Worm (Caenorhabditis elegans): ENCODE results near the gene tiar-1.

DNA sequence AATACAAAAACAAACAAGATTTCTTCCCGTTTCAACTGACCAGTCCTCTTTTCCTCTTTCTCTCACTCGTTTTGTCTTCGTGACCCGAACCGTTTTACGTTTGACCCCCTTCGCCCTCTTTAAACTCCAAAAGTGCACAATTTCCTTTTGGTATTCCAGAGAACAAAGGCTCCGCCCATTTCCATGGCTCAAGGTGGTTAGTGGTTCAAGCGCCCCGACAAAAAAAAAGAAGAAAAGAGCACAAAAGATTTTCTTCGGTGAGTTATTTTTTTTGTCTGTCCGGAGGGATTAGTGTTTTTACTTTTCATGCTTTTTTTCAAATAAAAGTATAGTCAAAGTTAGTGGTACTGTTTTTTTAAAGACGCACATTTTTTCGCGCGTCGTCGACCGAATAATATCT is 7.1 kb downstream of the tiar-1 start, which contains the start of gene osta-2:
- no peak for TF ChIP-seq unc-86 (tag; optimal IDR thresholded peaks at IDR 0.05)
- no peak for TF ChIP-seq ref-2 (tag; optimal IDR thresholded peaks at IDR 0.05)
- TF ChIP-seq unc-42 (tag; optimal IDR thresholded peaks at IDR 0.05) = no peak
